Fruit fly (Drosophila melanogaster) whole organism, prepupa: ENCODE results near the gene Pep.

Experiments
- Blimp-1 ChIP-seq: fragments of 200-800 bp; sonication (Bioruptor generic); optimal IDR thresholded peaks from 3 replicates; lab custom pipeline; 2017; ENCODE audit warnings: missing biosample characterization, missing genetic modification characterization, mild to moderate bottlenecking, moderate library complexity, missing genetic modification reagents
- CG15336 ChIP-seq: fragments of 200-800 bp; sonication (Bioruptor generic); IDR thresholded peaks from 2 replicates; pipeline ENCODE4 v1.3.6; 2022; ENCODE audit warnings: missing biosample characterization, missing genetic modification characterization
- CG16779 ChIP-seq: fragments of 200-800 bp; sonication (Bioruptor generic); optimal IDR thresholded peaks from 3 replicates; lab custom pipeline; 2017; ENCODE audit warnings: missing biosample characterization, mild to moderate bottlenecking, missing genetic modification characterization
- CG8319 ChIP-seq: fragments of 200-800 bp; sonication (Bioruptor generic); optimal IDR thresholded peaks from 3 replicates; lab custom pipeline; 2016; ENCODE audit warnings: missing biosample characterization, missing genetic modification characterization
- CG8632 ChIP-seq: fragments of 200-800 bp; sonication (Bioruptor generic); optimal IDR thresholded peaks from 3 replicates; lab custom pipeline; 2016; ENCODE audit warnings: missing biosample characterization, missing genetic modification characterization
- Sox14 ChIP-seq: fragments of 200-800 bp; sonication (Bioruptor generic); optimal IDR thresholded peaks from 3 replicates; lab custom pipeline; 2016; ENCODE audit warnings: missing biosample characterization, missing genetic modification characterization
- Sox15 ChIP-seq: fragments of 200-800 bp; sonication (Bioruptor generic); optimal IDR thresholded peaks from 3 replicates; lab custom pipeline; 2016; ENCODE audit warnings: missing biosample characterization, missing genetic modification characterization
- acj6 ChIP-seq: fragments of 200-800 bp; sonication (Bioruptor generic); optimal IDR thresholded peaks from 3 replicates; lab custom pipeline; 2016; ENCODE audit warnings: missing biosample characterization, missing genetic modification characterization
- fd85E ChIP-seq: fragments of 200-800 bp; sonication (Bioruptor generic); optimal IDR thresholded peaks from 3 replicates; lab custom pipeline; 2016; ENCODE audit warnings: missing biosample characterization, missing genetic modification characterization
- net ChIP-seq: fragments of 200-800 bp; sonication (Bioruptor generic); optimal IDR thresholded peaks from 3 replicates; lab custom pipeline; 2016; ENCODE audit warnings: missing biosample characterization, missing genetic modification characterization
- ss ChIP-seq, 2 experiments: fragments of 200-800 bp; sonication (Bioruptor generic); optimal IDR thresholded peaks; 2 replicates in 1 of 2; 3 replicates in 1 of 2; lab custom pipeline; 2017 to 2018; ENCODE audit warnings: mild to moderate bottlenecking in 2 of 2, missing biosample characterization in 2 of 2, missing genetic modification characterization in 2 of 2, moderate library complexity in 1 of 2
- svp ChIP-seq: fragments of 200-800 bp; sonication (Bioruptor generic); peaks from one replicate; lab custom pipeline; 2016; ENCODE audit warnings: missing biosample characterization, missing genetic modification characterization

DNA sequence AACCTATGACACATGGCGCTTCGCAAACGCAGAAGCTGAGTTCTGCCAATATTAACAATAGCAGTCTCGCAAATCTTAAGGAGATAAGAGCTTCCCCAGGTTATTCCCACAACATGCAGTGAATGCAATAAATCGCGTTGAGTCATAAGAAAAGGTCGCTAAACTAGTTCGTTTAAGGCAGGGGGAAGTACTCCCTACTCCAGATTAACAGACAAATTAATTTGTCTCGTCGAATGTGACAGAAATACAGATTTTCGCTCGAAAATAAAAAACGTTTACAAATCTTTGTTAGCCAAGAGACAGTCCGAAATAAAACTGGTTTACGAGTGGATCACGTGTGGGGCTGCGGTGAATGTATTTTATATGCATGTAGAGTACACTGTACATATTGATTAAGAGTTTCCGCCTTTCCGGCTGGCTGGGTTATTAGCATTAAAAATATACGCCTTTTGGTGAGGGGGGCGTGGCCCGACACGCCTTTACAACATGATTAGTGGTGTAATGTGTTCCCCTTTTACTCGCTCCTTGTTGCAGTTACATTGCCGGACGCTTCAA is 19.2 kb downstream of the Pep start:
- TF ChIP-seq svp (GFP tag; lab: Kevin White, UChicago) (peak; percentile 68), CG16779 (tag; lab: Kevin White, UChicago) (no peak), Blimp-1 (GFP tag; lab: Kevin White, UChicago) (no peak), Sox15 (GFP tag; lab: Kevin White, UChicago) (no peak), CG8319 (GFP tag; lab: Kevin White, UChicago) (no peak), fd85E (GFP tag; lab: Kevin White, UChicago) (no peak), CG15336 (GFP tag; lab: Robert Waterston, UW) (no peak), Sox14 (GFP tag; lab: Kevin White, UChicago) (no peak), acj6 (no peak), ss (GFP tag; optimal IDR thresholded peaks at IDR 0.05; lab: Kevin White, UChicago) (peak; percentile 26 to 29), net (GFP tag; lab: Kevin White, UChicago) (no peak), CG8632 (GFP tag; lab: Kevin White, UChicago) (no peak)
